Fruit fly (Drosophila melanogaster) whole organism, embryonic: ENCODE data around the gene CG14507.

Experiments used
- Antp ChIP-seq: fragments of 200-800 bp; sonication (Bioruptor generic); optimal IDR thresholded peaks from 3 replicates; lab custom pipeline; 2016; ENCODE audit warnings: missing biosample characterization, missing genetic modification characterization
- Awh ChIP-seq: fragments of 200-800 bp; sonication (Bioruptor generic); IDR thresholded peaks from 2 replicates; pipeline ENCODE4, ENCODE4 v1.3.6; 2022; ENCODE audit warnings: missing biosample characterization, missing genetic modification characterization
- CG10979 ChIP-seq: fragments of 200-800 bp; sonication (Bioruptor generic); optimal IDR thresholded peaks from 2 replicates; lab custom pipeline; 2018; ENCODE audit warnings: missing biosample characterization, mild to moderate bottlenecking, missing genetic modification characterization, moderate library complexity
- CG12391 ChIP-seq: fragments of 200-800 bp; sonication (Bioruptor generic); optimal IDR thresholded peaks from 3 replicates; lab custom pipeline; 2018; ENCODE audit warnings: missing biosample characterization, mild to moderate bottlenecking, missing genetic modification characterization, moderate library complexity
- CG13287 ChIP-seq: fragments of 200-800 bp; sonication (Bioruptor generic); IDR thresholded peaks from 2 replicates; pipeline ENCODE4 v1.3.6; 2022; ENCODE audit warnings: missing biosample characterization, missing genetic modification characterization; ENCODE audit not compliant: partially characterized antibody
- CG17186 ChIP-seq: fragments of 200-800 bp; sonication (Bioruptor generic); optimal IDR thresholded peaks from 3 replicates; lab custom pipeline; 2017; ENCODE audit warnings: missing biosample characterization, missing genetic modification reagents, missing genetic modification characterization
- CG18476 ChIP-seq: fragments of 200-800 bp; sonication (Bioruptor generic); optimal IDR thresholded peaks from 2 replicates; lab custom pipeline; 2016; ENCODE audit warnings: missing biosample characterization, mild to moderate bottlenecking, missing genetic modification characterization
- CG34376 ChIP-seq: fragments of 200-800 bp; sonication (Bioruptor generic); optimal IDR thresholded peaks from 2 replicates; lab custom pipeline; 2018; ENCODE audit warnings: missing biosample characterization, mild to moderate bottlenecking, missing genetic modification characterization
- CG34422 ChIP-seq: fragments of 200-800 bp; sonication (Bioruptor generic); IDR thresholded peaks from 3 replicates; pipeline ENCODE4 v1.3.6; 2022; ENCODE audit warnings: missing biosample characterization, missing genetic modification characterization
- CG6854 ChIP-seq: fragments of 200-800 bp; sonication (Bioruptor generic); optimal IDR thresholded peaks from 3 replicates; lab custom pipeline; 2017; ENCODE audit warnings: missing biosample characterization, mild to moderate bottlenecking, missing genetic modification characterization
- CG7271 ChIP-seq: fragments of 200-800 bp; sonication (Bioruptor generic); optimal IDR thresholded peaks from 2 replicates; lab custom pipeline; 2018; ENCODE audit warnings: missing biosample characterization, mild to moderate bottlenecking, missing genetic modification characterization, moderate library complexity
- CkIIα-i1 ChIP-seq: fragments of 200-800 bp; sonication (Bioruptor generic); IDR thresholded peaks from 2 replicates; pipeline ENCODE4 v1.3.6; 2022; ENCODE audit warnings: missing biosample characterization, missing genetic modification characterization
- D ChIP-seq, 2 experiments: fragments of 200-800 bp in 1 of 2; fragments of >200 bp in 1 of 2; sonication (Bioruptor generic) in 1 of 2; optimal IDR thresholded peaks; 2 replicates in 1 of 2; 3 replicates in 1 of 2; lab custom pipeline; 2017; ENCODE audit warnings: mild to moderate bottlenecking in 1 of 2, missing biosample characterization in 1 of 2, missing genetic modification characterization in 1 of 2, missing genetic modification reagents in 1 of 2
- Doc3 ChIP-seq: fragments of 200-800 bp; sonication (Bioruptor generic); IDR thresholded peaks from 3 replicates; pipeline ENCODE4 v1.3.6; 2022; ENCODE audit warnings: missing biosample characterization, missing genetic modification characterization; ENCODE audit not compliant: partially characterized antibody
- Dref ChIP-seq: fragments of 200-800 bp; sonication (Bioruptor generic); IDR thresholded peaks from 2 replicates; pipeline ENCODE4 v1.3.6; 2022; ENCODE audit warnings: missing biosample characterization, missing genetic modification characterization
- E2f2 ChIP-seq: fragments of 200-800 bp; sonication (Bioruptor generic); IDR thresholded peaks from 2 replicates; pipeline ENCODE4 v1.3.6; 2022; ENCODE audit warnings: missing biosample characterization, missing genetic modification characterization
- Fer1 ChIP-seq: fragments of 200-800 bp; sonication (Bioruptor generic); optimal IDR thresholded peaks from 2 replicates; lab custom pipeline; 2017; ENCODE audit warnings: missing biosample characterization, mild to moderate bottlenecking, missing genetic modification characterization
- GATAe ChIP-seq: fragments of 200-800 bp; sonication (Bioruptor generic); conservative IDR thresholded peaks from 2 replicates; pipeline ENCODE4 v1.3.6; 2022; ENCODE audit warnings: missing biosample characterization, missing genetic modification characterization
- HmgZ ChIP-seq: fragments of 200-800 bp; sonication (Bioruptor generic); optimal IDR thresholded peaks from 2 replicates; lab custom pipeline; 2018; ENCODE audit warnings: missing biosample characterization, mild to moderate bottlenecking, missing genetic modification characterization
- Hsf ChIP-seq: fragments of 200-800 bp; sonication (Bioruptor generic); optimal IDR thresholded peaks from 3 replicates; lab custom pipeline; 2016; ENCODE audit warnings: missing biosample characterization, missing genetic modification characterization
- Meics ChIP-seq: fragments of 200-800 bp; sonication (Bioruptor generic); optimal IDR thresholded peaks from 2 replicates; lab custom pipeline; 2017; ENCODE audit warnings: missing biosample characterization, mild to moderate bottlenecking, missing genetic modification characterization
- NC2α ChIP-seq: fragments of 200-800 bp; sonication (Bioruptor generic); optimal IDR thresholded peaks from 2 replicates; lab custom pipeline; 2016; ENCODE audit warnings: missing biosample characterization, missing genetic modification characterization
- Poxn ChIP-seq: fragments of 200-800 bp; sonication (Bioruptor generic); IDR thresholded peaks from 2 replicates; pipeline ENCODE4 v1.3.6; 2022; ENCODE audit warnings: missing biosample characterization, missing genetic modification characterization
- Rfx ChIP-seq: fragments of 200-800 bp; sonication (Bioruptor generic); IDR thresholded peaks from 2 replicates; pipeline ENCODE4 v1.3.6; 2022; ENCODE audit warnings: missing biosample characterization, missing genetic modification characterization
- Scr ChIP-seq: fragments of 200-800 bp; sonication (Bioruptor generic); IDR thresholded peaks from 2 replicates; pipeline ENCODE4 v1.3.6; 2022; ENCODE audit warnings: missing biosample characterization, missing genetic modification characterization; ENCODE audit not compliant: partially characterized antibody
- Stat92E ChIP-seq, 3 experiments: fragments of >200 bp in 2 of 3; fragments of 200-800 bp in 1 of 3; sonication (Bioruptor generic) in 1 of 3; optimal IDR thresholded peaks; 2 replicates each; lab custom pipeline; 2017 to 2019; ENCODE audit warnings: missing biosample characterization in 3 of 3, missing genetic modification characterization in 3 of 3, mild to moderate bottlenecking in 1 of 3, moderate library complexity in 1 of 3
- Taf1 ChIP-seq: fragments of 200-800 bp; sonication (Bioruptor generic); IDR thresholded peaks from 2 replicates; pipeline ENCODE4 v1.3.6; 2022; ENCODE audit warnings: missing biosample characterization, missing genetic modification characterization
- YL-1 ChIP-seq: fragments of 200-800 bp; sonication (Bioruptor generic); optimal IDR thresholded peaks from 3 replicates; lab custom pipeline; 2017; ENCODE audit warnings: missing biosample characterization, mild to moderate bottlenecking, missing genetic modification characterization
- amos ChIP-seq: fragments of 200-800 bp; sonication (Bioruptor generic); IDR thresholded peaks from 2 replicates; pipeline ENCODE4 v1.3.6; 2022; ENCODE audit warnings: missing biosample characterization, missing genetic modification characterization; ENCODE audit not compliant: partially characterized antibody
- croc ChIP-seq: fragments of 200-800 bp; sonication (Bioruptor generic); conservative IDR thresholded peaks from 3 replicates; pipeline ENCODE4 v1.3.6; 2022; ENCODE audit warnings: missing biosample characterization, missing genetic modification characterization
- grau ChIP-seq: fragments of 200-800 bp; optimal IDR thresholded peaks from 3 replicates; lab custom pipeline; 2019; ENCODE audit warnings: missing biosample characterization, mild to moderate bottlenecking, missing genetic modification characterization, moderate library complexity
- grn ChIP-seq: fragments of 200-800 bp; sonication (Bioruptor generic); optimal IDR thresholded peaks from 3 replicates; lab custom pipeline; 2017; ENCODE audit warnings: missing biosample characterization, missing genetic modification characterization
- gsb ChIP-seq: fragments of 200-800 bp; sonication (Bioruptor generic); IDR thresholded peaks from 2 replicates; pipeline ENCODE4 v1.3.6; 2022; ENCODE audit warnings: missing biosample characterization, missing genetic modification characterization
- gt ChIP-seq: fragments of 200-800 bp; sonication (Bioruptor generic); IDR thresholded peaks from 2 replicates; pipeline ENCODE4 v1.3.6; 2022; ENCODE audit warnings: missing biosample characterization, missing genetic modification characterization
- hb ChIP-seq: fragments of 200-800 bp; sonication (Bioruptor generic); IDR thresholded peaks from 3 replicates; pipeline ENCODE4 v1.3.6; 2022; ENCODE audit warnings: missing biosample characterization, missing genetic modification characterization; ENCODE audit not compliant: partially characterized antibody
- hbn ChIP-seq: fragments of 200-800 bp; sonication (Bioruptor generic); IDR thresholded peaks from 2 replicates; pipeline ENCODE4 v1.3.6; 2022; ENCODE audit warnings: missing biosample characterization, missing genetic modification characterization; ENCODE audit not compliant: partially characterized antibody
- jumu ChIP-seq: fragments of 200-800 bp; sonication (Bioruptor generic); optimal IDR thresholded peaks from 3 replicates; lab custom pipeline; 2016; ENCODE audit warnings: missing biosample characterization, missing genetic modification characterization
- knrl ChIP-seq: fragments of 200-800 bp; sonication (Bioruptor generic); IDR thresholded peaks from 3 replicates; pipeline ENCODE4 v1.3.6; 2022; ENCODE audit warnings: missing biosample characterization, missing genetic modification characterization; ENCODE audit not compliant: partially characterized antibody
- lola ChIP-seq, 3 experiments: fragments of >200 bp in 2 of 3; fragments of 200-800 bp in 1 of 3; sonication (Bioruptor generic) in 1 of 3; optimal IDR thresholded peaks; 2 replicates each; lab custom pipeline; 2017 to 2019; ENCODE audit warnings: missing biosample characterization in 3 of 3, missing genetic modification characterization in 3 of 3, mild to moderate bottlenecking in 1 of 3, moderate library complexity in 1 of 3
- maf-S ChIP-seq: fragments of 200-800 bp; sonication (Bioruptor generic); optimal IDR thresholded peaks from 2 replicates; lab custom pipeline; 2016; ENCODE audit warnings: missing biosample characterization, missing genetic modification characterization
- mam ChIP-seq: fragments of 200-800 bp; sonication (Bioruptor generic); optimal IDR thresholded peaks from 3 replicates; lab custom pipeline; 2016; ENCODE audit warnings: missing biosample characterization, missing genetic modification characterization
- mirr ChIP-seq: fragments of 200-800 bp; sonication (Bioruptor generic); optimal IDR thresholded peaks from 3 replicates; lab custom pipeline; 2018; ENCODE audit warnings: missing biosample characterization, mild to moderate bottlenecking, missing genetic modification characterization
- pb ChIP-seq: fragments of 200-800 bp; sonication (Bioruptor generic); optimal IDR thresholded peaks from 3 replicates; lab custom pipeline; 2016; ENCODE audit warnings: missing biosample characterization, missing genetic modification characterization
- pho ChIP-seq: fragments of 200-800 bp; sonication (Bioruptor generic); optimal IDR thresholded peaks from 2 replicates; lab custom pipeline; 2016; ENCODE audit warnings: missing biosample characterization, missing genetic modification characterization
- psq ChIP-seq: fragments of 200-800 bp; sonication (Bioruptor generic); optimal IDR thresholded peaks from 2 replicates; lab custom pipeline; 2017; ENCODE audit warnings: missing biosample characterization, missing genetic modification characterization
- sens ChIP-seq: fragments of 200-800 bp; sonication (Bioruptor generic); peaks from one replicate; lab custom pipeline; 2016; ENCODE audit warnings: missing biosample characterization, missing genetic modification characterization
- sug ChIP-seq: fragments of 200-800 bp; optimal IDR thresholded peaks from 2 replicates; lab custom pipeline; 2019; ENCODE audit warnings: missing biosample characterization, mild to moderate bottlenecking, missing genetic modification characterization, moderate library complexity
- unc-4 ChIP-seq: fragments of 200-800 bp; sonication (Bioruptor generic); IDR thresholded peaks from 2 replicates; pipeline ENCODE4 v1.3.6; 2022; ENCODE audit warnings: missing biosample characterization, missing genetic modification characterization; ENCODE audit not compliant: partially characterized antibody

CG14507 gene

dm6 chr3R:29229958-29230357, 2.4 kb upstream of the CG14507 start (continued):
- TF ChIP-seq pho (GFP tag; lab: Kevin White, UChicago) (no peak), Fer1 (GFP tag; lab: Kevin White, UChicago) (no peak), Hsf (GFP tag; lab: Kevin White, UChicago) (no peak), CG10979 (tag; lab: Kevin White, UChicago) (no peak), Antp (GFP tag; lab: Kevin White, UChicago) (no peak), psq (no peak), gsb (GFP tag; lab: Robert Waterston, UW) (no peak), CG6854 (GFP tag; lab: Kevin White, UChicago) (no peak), CG12391 (no peak), hb (no peak), CG34376 (GFP tag; lab: Kevin White, UChicago) (no peak), gt (GFP tag; lab: Robert Waterston, UW) (no peak), sug (tag; lab: Kevin White, UChicago) (peak; percentile 51), Poxn (GFP tag; lab: Robert Waterston, UW) (no peak), Awh (GFP tag; lab: Robert Waterston, UW) (no peak), CG7271 (tag; lab: Kevin White, UChicago) (no peak), CkIIα-i1 (GFP tag; lab: Robert Waterston, UW) (no peak), CG18476 (no peak), Meics (GFP tag; lab: Kevin White, UChicago) (no peak), GATAe (GFP tag; lab: Robert Waterston, UW) (peak; percentile 40; the same call in 1 of the 2 replicates), pb (GFP tag; lab: Kevin White, UChicago) (no peak), grn (peak; percentile 73), CG13287 (GFP tag; lab: Robert Waterston, UW) (no peak), lola (GFP tag; optimal IDR thresholded peaks at IDR 0.05; lab: Kevin White, UChicago) (no peak), maf-S (GFP tag; lab: Kevin White, UChicago) (no peak)

- TF ChIP-seq Rfx: 0 out of 2 replicates have a peak, but pooled peaks have one; percentile 20
- TF ChIP-seq hb: peak; percentile 98
- TF ChIP-seq hbn: peak; percentile 87
- no peak for TF ChIP-seq NC2α (GFP tag; lab: Kevin White, UChicago)
- peak; percentile 86 for TF ChIP-seq Doc3 (GFP tag; lab: Robert Waterston, UW)
- TF ChIP-seq amos (GFP tag; lab: Robert Waterston, UW): peak; percentile 96
- peak; percentile 75 for TF ChIP-seq CG17186 (GFP tag; lab: Kevin White, UChicago)
- no peak for TF ChIP-seq Taf1 (GFP tag; lab: Robert Waterston, UW)
- no peak for TF ChIP-seq mam (GFP tag; lab: Kevin White, UChicago)
- TF ChIP-seq grau (tag; lab: Kevin White, UChicago): peak; percentile 10
- peak; percentile 18 for TF ChIP-seq mirr (GFP tag; lab: Kevin White, UChicago)
- TF ChIP-seq knrl (GFP tag; lab: Robert Waterston, UW): peak; percentile 94
- TF ChIP-seq unc-4 (GFP tag; lab: Robert Waterston, UW): peak; percentile 91
- peak; percentile 14 for TF ChIP-seq jumu
- TF ChIP-seq Dref (GFP tag; lab: Robert Waterston, UW): peak; percentile 100
- TF ChIP-seq HmgZ (tag; lab: Kevin White, UChicago): peak; percentile 37
- TF ChIP-seq D (optimal IDR thresholded peaks at IDR 0.05; lab: Kevin White, UChicago): peak; percentile 73
- no peak for TF ChIP-seq D (GFP tag; optimal IDR thresholded peaks at IDR 0.05; lab: Kevin White, UChicago)
- peak; percentile 83 for TF ChIP-seq YL-1 (GFP tag; lab: Kevin White, UChicago)
- peak; percentile 94 for TF ChIP-seq E2f2 (GFP tag; lab: Robert Waterston, UW)
- TF ChIP-seq sens (GFP tag; lab: Kevin White, UChicago): peak; percentile 77
- TF ChIP-seq Scr (GFP tag; lab: Robert Waterston, UW): peak; percentile 93
- TF ChIP-seq croc (GFP tag; lab: Robert Waterston, UW): no peak
- TF ChIP-seq Stat92E (GFP tag; optimal IDR thresholded peaks at IDR 0.05; lab: Kevin White, UChicago): peak in 1 of 3 experiments; percentile 42
- TF ChIP-seq CG34422: peak; percentile 52; the same call in 1 of the 3 replicates
Observed at dm6 chr3R:29228745-29229448, 1.4 kb upstream of the CG14507 start, which contains the start of gene Usp1. Gene Usp1 (plus strand): TSS chr3R:29229161.
